Worm (Caenorhabditis elegans): ENCODE measurements around the gene srbc-3.

Gene srbc-3

ce11 chrV:3308169-3308568 lies at the start of gene srbc-3:
TSS of gene srbc-3 (plus strand) at chrV:3308469.
- TF ChIP-seq him-1 (tag; optimal IDR thresholded peaks at IDR 0.05) = no peak
- TF ChIP-seq W03F9.2 (tag; optimal IDR thresholded peaks at IDR 0.05) = no peak
- no peak for TF ChIP-seq dao-5 (tag; optimal IDR thresholded peaks at IDR 0.05)

DNA sequence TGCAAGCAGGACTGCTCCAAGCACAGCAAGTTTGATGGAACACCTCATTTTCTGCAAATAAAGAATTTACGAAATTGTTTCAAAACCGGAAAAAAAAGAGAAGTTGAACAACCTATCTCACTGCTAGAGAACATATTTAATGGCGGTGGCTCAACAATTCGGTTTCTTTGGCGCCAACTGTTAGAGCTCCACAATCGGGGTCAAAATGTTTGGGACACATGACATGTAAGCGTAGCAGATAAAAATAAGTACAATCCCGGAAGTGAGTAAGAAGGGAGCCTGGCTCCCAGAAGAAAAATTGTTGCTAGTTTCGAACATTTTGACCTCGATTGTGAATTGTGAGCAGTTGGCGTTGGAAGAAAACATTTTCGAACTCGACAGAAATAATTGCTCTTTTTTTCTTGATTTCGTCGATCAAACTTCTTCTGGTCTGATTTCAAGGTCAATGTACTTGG lies 49.1 kb upstream of the srbc-3 start, which contains the start of gene T28A11.16:
T28A11.16 (minus strand) TSS at position 51 of the 455 bp plus-strand sequence.
- TF ChIP-seq W03F9.2 (tag; optimal IDR thresholded peaks at IDR 0.05) = no peak
- no peak for TF ChIP-seq dao-5 (tag; optimal IDR thresholded peaks at IDR 0.05)
- no peak for TF ChIP-seq him-1 (tag; optimal IDR thresholded peaks at IDR 0.05)

DNA sequence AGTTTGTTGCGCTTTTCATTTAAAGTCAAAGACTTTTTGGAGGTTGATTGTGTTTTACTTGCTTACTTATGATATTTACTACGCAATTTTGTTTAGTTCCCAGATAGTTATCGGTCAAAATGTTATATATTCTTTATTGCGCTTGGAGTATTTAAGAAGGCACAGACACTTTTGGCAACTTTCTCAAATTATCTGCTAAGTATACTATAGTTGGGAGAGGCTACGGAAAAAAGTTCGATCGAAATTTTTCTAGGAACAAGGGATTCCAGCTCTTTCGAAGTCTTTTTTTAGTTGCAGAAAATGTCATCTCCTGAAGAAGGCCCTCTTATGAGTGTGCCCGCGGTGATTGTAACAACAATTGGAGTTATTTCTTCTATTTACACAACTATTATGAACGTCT lies 48.2 kb upstream of the srbc-3 start, which contains the start of gene srbc-5:
srbc-5 (plus strand) TSS at position 301 of the 400 bp plus-strand sequence.
- no peak for TF ChIP-seq W03F9.2 (tag; optimal IDR thresholded peaks at IDR 0.05)

DNA sequence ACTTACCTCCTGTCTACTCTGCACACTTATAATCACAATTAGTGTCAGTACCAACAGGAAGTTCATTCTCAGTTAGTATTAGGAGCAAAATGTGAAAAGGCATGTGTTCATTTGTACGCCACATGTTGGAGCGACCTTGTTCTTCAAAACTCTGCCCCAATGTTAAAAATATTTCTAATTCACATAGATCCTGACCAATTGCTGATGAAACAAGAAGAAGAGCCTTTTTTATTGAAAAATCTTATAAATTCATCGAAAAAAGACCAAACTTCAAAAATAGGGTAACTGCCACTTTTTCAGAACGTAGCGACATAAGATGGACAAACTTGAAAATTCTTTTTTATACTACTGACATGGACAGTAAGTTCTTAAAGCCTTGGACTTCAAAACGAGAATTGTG lies 42.1 kb upstream of the srbc-3 start, which contains the start of gene T28A11.17:
T28A11.17 (minus strand) TSS at position 101 of the 400 bp plus-strand sequence.
- TF ChIP-seq W03F9.2 (tag; optimal IDR thresholded peaks at IDR 0.05) (no peak), him-1 (tag; optimal IDR thresholded peaks at IDR 0.05) (no peak), dao-5 (tag; optimal IDR thresholded peaks at IDR 0.05) (no peak)

DNA sequence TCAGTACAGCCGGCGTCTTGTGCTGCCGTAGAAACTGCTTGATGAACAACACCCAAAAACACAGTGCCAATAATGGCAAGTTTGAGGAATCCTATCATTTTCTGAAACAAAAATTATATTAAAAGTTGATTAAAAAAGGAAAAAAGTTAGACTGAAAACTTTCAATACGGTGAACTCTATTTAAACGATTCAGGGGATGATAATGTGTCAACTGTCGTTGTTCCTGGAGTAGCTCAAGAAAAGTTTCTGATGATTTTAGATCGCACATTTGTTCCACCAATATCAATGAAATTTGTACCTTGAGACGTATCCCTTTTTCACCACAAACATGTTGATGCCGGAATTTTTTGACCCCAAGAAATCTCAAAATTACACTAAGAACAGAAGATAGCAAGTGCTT lies 40.3 kb upstream of the srbc-3 start, which contains the start of gene T28A11.18:
T28A11.18 (minus strand) TSS at position 101 of the 400 bp plus-strand sequence.
- TF ChIP-seq dao-5 (tag; optimal IDR thresholded peaks at IDR 0.05) (no peak), W03F9.2 (tag; optimal IDR thresholded peaks at IDR 0.05) (no peak), him-1 (tag; optimal IDR thresholded peaks at IDR 0.05) (no peak)

DNA sequence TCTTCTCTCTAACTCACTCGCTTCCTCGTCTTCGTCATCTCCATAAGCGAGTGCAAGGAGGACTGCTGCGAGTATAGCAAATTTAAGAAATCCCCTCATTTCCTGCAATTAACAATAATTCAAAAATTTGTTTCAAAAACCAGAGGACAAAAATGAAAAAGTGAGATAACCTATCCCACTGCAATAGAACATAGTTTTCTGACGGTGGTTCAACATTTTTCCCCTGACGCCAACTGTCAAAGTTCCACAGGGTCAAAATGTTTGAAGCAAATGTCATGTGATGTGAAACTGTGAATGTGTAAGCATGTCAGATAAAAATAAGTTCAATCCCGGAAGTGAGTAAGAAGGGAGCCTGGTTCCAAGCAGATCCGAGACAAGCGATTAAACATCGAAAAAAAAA lies 38.9 kb upstream of the srbc-3 start, which contains the start of gene T28A11.19:
T28A11.19 (minus strand) TSS at position 108 of the 400 bp plus-strand sequence.
- TF ChIP-seq dao-5 (tag; optimal IDR thresholded peaks at IDR 0.05) (no peak), him-1 (tag; optimal IDR thresholded peaks at IDR 0.05) (no peak), W03F9.2 (tag; optimal IDR thresholded peaks at IDR 0.05) (no peak)

DNA sequence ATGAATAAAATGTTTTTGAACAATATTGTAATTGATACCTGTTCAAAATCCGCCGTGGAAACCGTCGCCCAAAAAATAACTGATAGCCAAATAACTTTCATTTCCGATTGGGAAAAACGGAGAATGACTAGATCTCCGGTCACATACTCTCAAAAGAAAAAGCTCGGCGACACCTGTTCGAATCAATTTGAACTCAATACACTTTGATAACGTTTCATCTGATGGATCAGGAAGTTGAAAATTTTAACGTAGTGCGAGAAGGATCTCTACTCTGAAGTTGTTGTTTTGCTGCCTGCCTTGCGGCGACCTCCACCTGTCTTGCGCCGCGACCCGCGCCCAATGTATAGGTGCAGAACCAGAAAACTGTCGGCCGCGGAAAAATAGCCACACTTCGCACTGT lies 35.1 kb upstream of the srbc-3 start, which contains the start of gene T28A11.20:
T28A11.20 (minus strand) TSS at position 101 of the 400 bp plus-strand sequence.
- TF ChIP-seq dao-5 (tag; optimal IDR thresholded peaks at IDR 0.05) (no peak), W03F9.2 (tag; optimal IDR thresholded peaks at IDR 0.05) (no peak), him-1 (tag; optimal IDR thresholded peaks at IDR 0.05) (no peak)

ce11 chrV:3273577-3274100 lies 34.6 kb upstream of the srbc-3 start, which contains the start of gene T28A11.4:
TSS of gene T28A11.4 (plus strand) at chrV:3274050.
- TF ChIP-seq W03F9.2 (tag; optimal IDR thresholded peaks at IDR 0.05) = no peak

ce11 chrV:3275033-3275432 lies 33.2 kb upstream of the srbc-3 start, which contains the start of gene T28A11.3:
TSS of gene T28A11.3 (plus strand) at chrV:3275333.
- TF ChIP-seq W03F9.2 (tag; optimal IDR thresholded peaks at IDR 0.05) = no peak
- no peak for TF ChIP-seq him-1 (tag; optimal IDR thresholded peaks at IDR 0.05)
- TF ChIP-seq dao-5 (tag; optimal IDR thresholded peaks at IDR 0.05) = no peak

- no peak for TF ChIP-seq him-1 (tag; optimal IDR thresholded peaks at IDR 0.05)
- no peak for TF ChIP-seq W03F9.2 (tag; optimal IDR thresholded peaks at IDR 0.05)
- no peak for TF ChIP-seq dao-5 (tag; optimal IDR thresholded peaks at IDR 0.05)
These were observed 32.1 kb upstream of the srbc-3 start for ce11 chrV:3276184-3276583.

- TF ChIP-seq W03F9.2 (tag; optimal IDR thresholded peaks at IDR 0.05) (no peak), dao-5 (tag; optimal IDR thresholded peaks at IDR 0.05) (no peak)
These were observed 30.1 kb upstream of the srbc-3 start, which contains the start of gene fbxa-64 for ce11 chrV:3278101-3278639. TSS of gene fbxa-64 (minus strand) at chrV:3278151.

ce11 chrV:3279138-3279537 lies 29.1 kb upstream of the srbc-3 start:
- TF ChIP-seq him-1 (tag; optimal IDR thresholded peaks at IDR 0.05) (no peak), W03F9.2 (tag; optimal IDR thresholded peaks at IDR 0.05) (no peak), dao-5 (tag; optimal IDR thresholded peaks at IDR 0.05) (no peak)

DNA sequence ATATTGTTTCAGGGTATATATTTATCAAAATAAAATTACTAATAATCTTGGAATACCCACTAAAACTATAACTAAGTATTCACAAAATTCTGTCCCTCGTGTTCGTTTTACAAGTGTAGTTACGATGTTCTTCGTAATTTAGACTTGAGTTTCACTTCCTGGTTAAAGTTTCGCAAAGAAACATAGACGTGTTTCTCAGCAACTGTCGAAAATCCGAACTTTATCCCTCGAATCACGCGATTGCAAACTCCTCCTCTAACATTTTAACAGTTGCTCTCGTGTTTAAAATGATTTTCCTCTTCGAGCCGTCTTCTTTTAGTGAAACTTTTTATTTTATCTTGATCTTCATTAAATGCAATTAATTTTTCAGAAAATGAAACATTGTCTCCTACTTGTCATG lies 28.3 kb upstream of the srbc-3 start, which contains the start of gene T28A11.2:
T28A11.2 (plus strand) TSS at position 371 of the 400 bp plus-strand sequence.
- no peak for TF ChIP-seq W03F9.2 (tag; optimal IDR thresholded peaks at IDR 0.05)
- TF ChIP-seq dao-5 (tag; optimal IDR thresholded peaks at IDR 0.05) = no peak
- TF ChIP-seq him-1 (tag; optimal IDR thresholded peaks at IDR 0.05) = no peak

DNA sequence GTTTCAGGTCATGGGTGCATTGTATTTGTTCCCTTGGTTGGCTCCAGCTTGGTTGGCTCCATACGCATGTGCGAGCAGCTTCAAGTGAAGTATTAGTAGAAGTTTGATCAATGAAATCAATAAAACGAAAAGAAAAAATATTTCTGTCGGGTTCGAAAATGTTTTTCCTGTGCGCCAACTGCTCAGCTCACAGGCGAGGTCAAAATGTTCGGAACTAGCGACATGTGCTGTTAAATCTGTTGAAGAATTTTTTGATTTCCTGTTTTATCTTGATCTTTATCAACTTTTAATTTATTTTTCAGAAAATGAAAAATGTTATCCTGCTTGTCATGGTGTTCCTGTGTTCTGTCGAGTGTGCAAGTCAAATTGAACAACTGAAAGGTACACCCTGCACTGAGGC lies 26.7 kb upstream of the srbc-3 start, which contains the start of gene T28A11.25:
T28A11.25 (plus strand) TSS at position 301 of the 400 bp plus-strand sequence.
- TF ChIP-seq dao-5 (tag; optimal IDR thresholded peaks at IDR 0.05) (no peak), W03F9.2 (tag; optimal IDR thresholded peaks at IDR 0.05) (no peak), him-1 (tag; optimal IDR thresholded peaks at IDR 0.05) (no peak)
